Fruit fly (Drosophila melanogaster) whole organism, embryonic: Measurements from ENCODE around the gene Muc68E.

Experiments used
- Blimp-1 ChIP-seq: fragments of 200-800 bp; sonication (Bioruptor generic); optimal IDR thresholded peaks from 3 replicates; lab custom pipeline; 2018; ENCODE audit warnings: missing biosample characterization, missing genetic modification characterization, mild to moderate bottlenecking, moderate library complexity, missing genetic modification reagents
- CG10209 ChIP-seq: fragments of 200-800 bp; sonication (Bioruptor generic); optimal IDR thresholded peaks from 3 replicates; lab custom pipeline; 2017; ENCODE audit warnings: missing biosample characterization, mild to moderate bottlenecking, missing genetic modification characterization, missing genetic modification reagents
- CG10267 ChIP-seq: fragments of 200-800 bp; sonication (Bioruptor generic); optimal IDR thresholded peaks from 2 replicates; lab custom pipeline; 2018; ENCODE audit warnings: missing biosample characterization, mild to moderate bottlenecking, missing genetic modification characterization, moderate library complexity
- CG11456 ChIP-seq: fragments of 200-800 bp; sonication (Bioruptor generic); IDR thresholded peaks from 3 replicates; pipeline ENCODE4 v1.3.6; 2022; ENCODE audit warnings: missing biosample characterization, missing genetic modification characterization
- CG12659 ChIP-seq: fragments of 200-800 bp; sonication (Bioruptor generic); optimal IDR thresholded peaks from 3 replicates; lab custom pipeline; 2017; ENCODE audit warnings: mild to moderate bottlenecking, missing biosample characterization, missing genetic modification reagents, missing genetic modification characterization
- CG15011 ChIP-seq: fragments of 200-800 bp; sonication (Bioruptor generic); optimal IDR thresholded peaks from 3 replicates; lab custom pipeline; 2018; ENCODE audit warnings: missing biosample characterization, mild to moderate bottlenecking, missing genetic modification characterization
- CG15073 ChIP-seq: fragments of 200-800 bp; sonication (Bioruptor generic); optimal IDR thresholded peaks from 2 replicates; lab custom pipeline; 2016; ENCODE audit warnings: missing biosample characterization, missing genetic modification characterization
- CG1602 ChIP-seq: fragments of 200-800 bp; sonication (Bioruptor generic); optimal IDR thresholded peaks from 3 replicates; lab custom pipeline; 2016; ENCODE audit warnings: missing biosample characterization, missing genetic modification characterization
- CG1647 ChIP-seq: fragments of 200-800 bp; sonication (Bioruptor generic); optimal IDR thresholded peaks from 3 replicates; lab custom pipeline; 2016; ENCODE audit warnings: missing biosample characterization, missing genetic modification characterization
- CG18599 ChIP-seq: fragments of 200-800 bp; sonication (Bioruptor generic); optimal IDR thresholded peaks from 3 replicates; lab custom pipeline; 2017; ENCODE audit warnings: missing biosample characterization, missing genetic modification characterization, mild to moderate bottlenecking, moderate library complexity, missing genetic modification reagents
- CG2889 ChIP-seq: fragments of 200-800 bp; sonication (Bioruptor generic); IDR thresholded peaks from 3 replicates; pipeline ENCODE4 v1.3.6; 2022; ENCODE audit warnings: missing biosample characterization, missing genetic modification characterization
- CG31441 ChIP-seq: fragments of 200-800 bp; sonication (Bioruptor generic); IDR thresholded peaks from 2 replicates; pipeline ENCODE4 v1.3.6; 2022; ENCODE audit warnings: missing biosample characterization, missing genetic modification characterization
- CG8388 ChIP-seq: fragments of 200-800 bp; sonication (Bioruptor generic); optimal IDR thresholded peaks from 2 replicates; lab custom pipeline; 2019; ENCODE audit warnings: missing biosample characterization, mild to moderate bottlenecking, missing genetic modification characterization, moderate library complexity
- Camta ChIP-seq: fragments of 200-800 bp; sonication (Bioruptor generic); optimal IDR thresholded peaks from 2 replicates; lab custom pipeline; 2016; ENCODE audit warnings: missing biosample characterization, missing genetic modification characterization
- CrebB ChIP-seq: fragments of 200-800 bp; sonication (Bioruptor generic); optimal IDR thresholded peaks from 3 replicates; lab custom pipeline; 2018; ENCODE audit warnings: missing biosample characterization, mild to moderate bottlenecking, missing genetic modification characterization
- Dbx ChIP-seq: fragments of 200-800 bp; sonication (Bioruptor generic); IDR thresholded peaks from 3 replicates; pipeline ENCODE4 v1.3.6; 2022; ENCODE audit warnings: missing biosample characterization, missing genetic modification characterization
- Dip2 ChIP-seq: fragments of 200-800 bp; sonication (Bioruptor generic); IDR thresholded peaks from 2 replicates; pipeline ENCODE4 v1.3.6; 2022; ENCODE audit warnings: missing biosample characterization, missing genetic modification characterization
- Doc2 ChIP-seq: fragments of 200-800 bp; sonication (Bioruptor generic); IDR thresholded peaks from 2 replicates; pipeline ENCODE4 v1.3.6; 2022; ENCODE audit warnings: missing biosample characterization, missing genetic modification characterization
- ERR ChIP-seq: fragments of 200-800 bp; sonication (Bioruptor generic); optimal IDR thresholded peaks from 2 replicates; lab custom pipeline; 2016; ENCODE audit warnings: missing biosample characterization, missing genetic modification characterization
- GATAe ChIP-seq: fragments of 200-800 bp; sonication (Bioruptor generic); conservative IDR thresholded peaks from 2 replicates; pipeline ENCODE4 v1.3.6; 2022; ENCODE audit warnings: missing biosample characterization, missing genetic modification characterization
- Gug ChIP-seq: fragments of 200-800 bp; sonication (Bioruptor generic); IDR thresholded peaks from 4 replicates; pipeline ENCODE4 v1.3.6; 2022; ENCODE audit warnings: missing biosample characterization, missing genetic modification characterization
- Hey ChIP-seq: fragments of 200-800 bp; sonication (Bioruptor generic); optimal IDR thresholded peaks from 3 replicates; lab custom pipeline; 2018; ENCODE audit warnings: missing biosample characterization, mild to moderate bottlenecking, missing genetic modification characterization
- Jarid2 ChIP-seq: fragments of 200-800 bp; sonication (Bioruptor generic); optimal IDR thresholded peaks from 3 replicates; lab custom pipeline; 2017; ENCODE audit warnings: mild to moderate bottlenecking, missing biosample characterization, missing genetic modification reagents, missing genetic modification characterization
- Lhr ChIP-seq: fragments of 200-800 bp; sonication (Bioruptor generic); optimal IDR thresholded peaks from 3 replicates; lab custom pipeline; 2017; ENCODE audit warnings: mild to moderate bottlenecking, missing biosample characterization, missing genetic modification reagents, missing genetic modification characterization
- MESR4 ChIP-seq: fragments of 200-800 bp; sonication (Bioruptor generic); optimal IDR thresholded peaks from 2 replicates; lab custom pipeline; 2018; ENCODE audit warnings: missing biosample characterization, mild to moderate bottlenecking, missing genetic modification characterization, moderate library complexity
- Med ChIP-seq: fragments of 200-800 bp; sonication (Bioruptor generic); peaks from one replicate; lab custom pipeline; 2016; ENCODE audit warnings: missing biosample characterization, missing genetic modification characterization, mild to moderate bottlenecking, inconsistent platforms, moderate library complexity
- Nf-YB ChIP-seq: fragments of 200-800 bp; sonication (Bioruptor generic); optimal IDR thresholded peaks from 3 replicates; lab custom pipeline; 2019; ENCODE audit warnings: missing biosample characterization, mild to moderate bottlenecking, missing genetic modification characterization, moderate library complexity
- Rx ChIP-seq: fragments of 200-800 bp; sonication (Bioruptor generic); IDR thresholded peaks from 2 replicates; pipeline ENCODE4 v1.3.6; 2022; ENCODE audit warnings: missing biosample characterization, missing genetic modification characterization
- ara ChIP-seq: fragments of 200-800 bp; sonication (Bioruptor generic); IDR thresholded peaks from 2 replicates; pipeline ENCODE4 v1.3.6; 2022; ENCODE audit warnings: missing biosample characterization, missing genetic modification characterization
- ase ChIP-seq: fragments of 200-800 bp; sonication (Bioruptor generic); IDR thresholded peaks from 3 replicates; pipeline ENCODE4 v1.3.6; 2022; ENCODE audit warnings: missing biosample characterization, missing genetic modification characterization
- bab2 ChIP-seq: fragments of 200-800 bp; sonication (Bioruptor generic); optimal IDR thresholded peaks from 2 replicates; lab custom pipeline; 2016; ENCODE audit warnings: missing biosample characterization, missing genetic modification characterization
- exex ChIP-seq: fragments of 200-800 bp; sonication (Bioruptor generic); optimal IDR thresholded peaks from 4 replicates; lab custom pipeline; 2018; ENCODE audit warnings: missing biosample characterization, mild to moderate bottlenecking, missing genetic modification characterization, moderate library complexity
- ftz-f1 ChIP-seq: fragments of 200-800 bp; sonication (Bioruptor generic); optimal IDR thresholded peaks from 2 replicates; lab custom pipeline; 2016; ENCODE audit warnings: missing biosample characterization, missing genetic modification characterization
- gcm2 ChIP-seq: fragments of 200-800 bp; sonication (Bioruptor generic); optimal IDR thresholded peaks from 2 replicates; lab custom pipeline; 2016; ENCODE audit warnings: missing biosample characterization, missing genetic modification characterization
- grn ChIP-seq: fragments of 200-800 bp; sonication (Bioruptor generic); optimal IDR thresholded peaks from 3 replicates; lab custom pipeline; 2017; ENCODE audit warnings: missing biosample characterization, missing genetic modification characterization
- jing ChIP-seq: fragments of 200-800 bp; sonication (Bioruptor generic); optimal IDR thresholded peaks from 2 replicates; lab custom pipeline; 2018; ENCODE audit warnings: missing biosample characterization, mild to moderate bottlenecking, missing genetic modification characterization
- lola ChIP-seq, 3 experiments: fragments of >200 bp in 2 of 3; fragments of 200-800 bp in 1 of 3; sonication (Bioruptor generic) in 1 of 3; optimal IDR thresholded peaks; 2 replicates each; lab custom pipeline; 2017 to 2019; ENCODE audit warnings: missing biosample characterization in 3 of 3, missing genetic modification characterization in 3 of 3, mild to moderate bottlenecking in 1 of 3, moderate library complexity in 1 of 3
- maf-S ChIP-seq: fragments of 200-800 bp; sonication (Bioruptor generic); optimal IDR thresholded peaks from 2 replicates; lab custom pipeline; 2016; ENCODE audit warnings: missing biosample characterization, missing genetic modification characterization
- mirr ChIP-seq: fragments of 200-800 bp; sonication (Bioruptor generic); optimal IDR thresholded peaks from 3 replicates; lab custom pipeline; 2018; ENCODE audit warnings: missing biosample characterization, mild to moderate bottlenecking, missing genetic modification characterization
- nmo ChIP-seq: fragments of 200-800 bp; sonication (Bioruptor generic); optimal IDR thresholded peaks from 2 replicates; lab custom pipeline; 2018; ENCODE audit warnings: missing biosample characterization, mild to moderate bottlenecking, missing genetic modification characterization, moderate library complexity
- oc ChIP-seq: fragments of 200-800 bp; sonication (Bioruptor generic); optimal IDR thresholded peaks from 2 replicates; lab custom pipeline; 2018; ENCODE audit warnings: missing biosample characterization, mild to moderate bottlenecking, missing genetic modification characterization, moderate library complexity
- otp ChIP-seq: fragments of 200-800 bp; sonication (Bioruptor generic); IDR thresholded peaks from 3 replicates; pipeline ENCODE4, ENCODE4 v1.3.6; 2022; ENCODE audit warnings: missing biosample characterization, missing genetic modification characterization
- pan ChIP-seq, 4 experiments: fragments of >200 bp in 3 of 4; fragments of 200-800 bp in 1 of 4; sonication (Bioruptor generic) in 1 of 4; optimal IDR thresholded peaks in 3 of 4; IDR thresholded peaks in 1 of 4; 2 replicates each; pipeline versions ENCODE4 v1.3.6 to Lab custom; 2017 to 2022; ENCODE audit warnings: missing biosample characterization in 2 of 4, missing genetic modification characterization in 2 of 4, mixed read lengths in 1 of 4
- repo ChIP-seq: fragments of 200-800 bp; sonication (Bioruptor generic); optimal IDR thresholded peaks from 2 replicates; lab custom pipeline; 2016; ENCODE audit warnings: missing biosample characterization, missing genetic modification characterization
- sens ChIP-seq: fragments of 200-800 bp; sonication (Bioruptor generic); peaks from one replicate; lab custom pipeline; 2016; ENCODE audit warnings: missing biosample characterization, missing genetic modification characterization
- sens-2 ChIP-seq: fragments of 200-800 bp; sonication (Bioruptor generic); IDR thresholded peaks from 2 replicates; pipeline ENCODE4 v1.3.6; 2022; ENCODE audit warnings: missing biosample characterization, missing genetic modification characterization
- vfl ChIP-seq: fragments of 200-800 bp; sonication (Bioruptor generic); optimal IDR thresholded peaks from 2 replicates; lab custom pipeline; 2016; ENCODE audit warnings: missing biosample characterization, missing genetic modification characterization
- z ChIP-seq: fragments of 200-800 bp; sonication (Bioruptor generic); IDR thresholded peaks from 3 replicates; pipeline ENCODE4 v1.3.6; 2022; ENCODE audit warnings: missing biosample characterization, missing genetic modification characterization
- zfh1 ChIP-seq: fragments of 200-800 bp; sonication (Bioruptor generic); IDR thresholded peaks from 3 replicates; pipeline ENCODE4 v1.3.6; 2022; ENCODE audit warnings: missing biosample characterization, missing genetic modification characterization

Muc68E gene

DNA sequence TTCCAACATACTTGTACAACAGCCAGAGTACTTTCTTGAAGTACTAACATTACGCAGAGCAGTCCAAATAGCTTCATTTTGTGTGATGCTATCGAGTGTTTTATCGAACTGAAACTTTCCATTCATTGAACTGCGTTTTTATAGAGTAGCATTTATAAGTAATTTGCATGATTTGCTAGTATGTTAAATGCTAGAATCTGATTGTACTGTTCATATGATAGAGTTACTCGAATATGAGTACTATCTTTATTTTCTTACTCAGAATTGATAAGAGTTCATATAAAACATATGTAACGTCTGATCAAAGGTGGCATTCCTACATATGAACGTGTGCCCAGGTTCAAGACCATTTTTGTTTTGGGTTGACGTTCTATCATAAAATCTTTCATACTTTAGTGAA lies 19.6 kb downstream of the Muc68E start, which contains the start of gene obst-G:
obst-G (minus strand) TSS at position 101 of the 400 bp plus-strand sequence.
- TF ChIP-seq Med (no peak), Rx (GFP tag; lab: Robert Waterston, UW) (no peak), CrebB (tag; lab: Kevin White, UChicago) (no peak), nmo (GFP tag; lab: Kevin White, UChicago) (no peak), ara (no peak), CG1602 (GFP tag; lab: Kevin White, UChicago) (no peak), zfh1 (GFP tag; lab: Robert Waterston, UW) (no peak), GATAe (GFP tag; lab: Robert Waterston, UW) (no peak), pan (optimal IDR thresholded peaks at IDR 0.05; lab: Kevin White, UChicago) (no peak), pan (GFP tag; optimal IDR thresholded peaks at IDR 0.05 in 1 of 2, IDR thresholded peaks at IDR 0.05 in 1 of 2) (no peak), bab2 (no peak)
- TF ChIP-seq, all 482 proteins: peak for 0

DNA sequence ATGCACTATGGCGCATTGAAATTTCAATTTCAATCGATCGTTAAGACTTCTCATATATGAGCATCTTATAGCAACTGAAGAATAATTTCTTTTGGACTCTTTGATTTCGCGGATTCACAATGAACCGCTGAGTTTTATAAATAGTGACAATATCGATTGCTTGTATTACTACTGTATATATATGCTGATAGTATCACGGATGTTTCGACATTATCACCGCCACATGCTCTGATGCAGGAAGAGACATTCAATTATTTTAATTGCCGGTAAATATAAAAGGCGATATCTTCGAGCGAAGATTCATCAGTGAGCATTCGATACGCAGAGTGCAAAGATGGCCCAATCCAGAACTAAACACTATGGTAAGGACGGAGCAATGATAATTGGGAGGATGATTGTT lies 23.2 kb downstream of the Muc68E start, which contains the start of gene CG17826:
CG17826 (plus strand) TSS at position 301 of the 400 bp plus-strand sequence.
- TF ChIP-seq maf-S (GFP tag; lab: Kevin White, UChicago) (no peak), CG10267 (tag; lab: Kevin White, UChicago) (no peak), CG31441 (GFP tag; lab: Robert Waterston, UW) (no peak), sens-2 (GFP tag; lab: Robert Waterston, UW) (no peak), Lhr (no peak), Nf-YB (no peak), exex (tag; lab: Kevin White, UChicago) (no peak), CG12659 (no peak), Dip2 (no peak), z (GFP tag; lab: Robert Waterston, UW) (no peak), CG2889 (GFP tag; lab: Robert Waterston, UW) (no peak), Gug (GFP tag; lab: Robert Waterston, UW) (no peak), gcm2 (no peak), Camta (GFP tag; lab: Kevin White, UChicago) (no peak), repo (no peak)
- TF ChIP-seq, all 482 proteins: peak for 0

DNA sequence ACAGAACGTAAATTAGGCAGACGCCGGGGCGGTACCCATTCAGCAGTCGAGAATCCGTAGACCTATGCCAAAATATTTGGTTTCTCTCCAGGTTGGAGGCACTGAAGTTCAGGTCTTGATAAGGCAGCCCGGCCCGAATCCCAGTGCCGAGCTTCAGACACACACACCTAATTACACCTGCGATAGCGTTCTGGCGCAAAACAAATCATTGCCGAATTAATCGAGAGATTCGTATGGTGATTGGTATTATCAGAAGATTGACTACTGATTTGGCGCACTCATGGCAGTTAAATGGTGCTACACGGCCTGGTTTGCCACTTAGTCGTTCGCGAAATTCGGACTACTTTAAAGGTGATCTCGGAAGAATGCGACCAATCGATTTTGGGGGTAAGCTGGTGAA lies 25.4 kb downstream of the Muc68E start, which contains the start of gene CG7252:
CG7252 (plus strand) TSS at position 319 of the 400 bp plus-strand sequence.
- TF ChIP-seq CG15011 (GFP tag; lab: Kevin White, UChicago) (no peak), otp (GFP tag; lab: Robert Waterston, UW) (no peak), CG11456 (GFP tag; lab: Robert Waterston, UW) (no peak), GATAe (GFP tag; lab: Robert Waterston, UW) (peak; percentile 46; the same call in 1 of the 2 replicates), CG15073 (no peak), CG8388 (GFP tag; lab: Kevin White, UChicago) (no peak), MESR4 (GFP tag; lab: Kevin White, UChicago) (no peak), grn (peak; percentile 82), vfl (no peak), Dip2 (no peak), Dbx (GFP tag; lab: Robert Waterston, UW) (no peak), Jarid2 (GFP tag; lab: Kevin White, UChicago) (no peak), jing (GFP tag; lab: Kevin White, UChicago) (no peak), lola (GFP tag; optimal IDR thresholded peaks at IDR 0.05; lab: Kevin White, UChicago) (no peak), exex (tag; lab: Kevin White, UChicago) (peak; percentile 96), CG18599 (GFP tag; lab: Kevin White, UChicago) (peak; percentile 19), oc (no peak), mirr (GFP tag; lab: Kevin White, UChicago) (peak; percentile 54), CG10209 (GFP tag; lab: Kevin White, UChicago) (no peak), CG1647 (no peak), Doc2 (GFP tag; lab: Robert Waterston, UW) (no peak), ERR (GFP tag; lab: Kevin White, UChicago) (no peak), Hey (tag; lab: Kevin White, UChicago) (peak; percentile 87), Blimp-1 (no peak), sens (GFP tag; lab: Kevin White, UChicago) (no peak), ase (GFP tag; lab: Robert Waterston, UW) (no peak), ftz-f1 (no peak)
